Worm (Caenorhabditis elegans) whole organism, mixed stage, embryonic: ENCODE data around the gene F15E6.6.
A peak's percentile ranks its signal among the peaks of the same experiment; 100 is the strongest.

Experiments
- M03D4.4 ChIP-seq: sonication (generic microtip); optimal IDR thresholded peaks from 2 replicates; lab custom pipeline; 2017; ENCODE audit warnings: mild to moderate bottlenecking, missing genetic modification characterization, missing compliant biosample characterization
- bed-3 ChIP-seq: fragments of 200-800 bp; sonication (Bioruptor generic); optimal IDR thresholded peaks from 3 replicates; lab custom pipeline; 2018; ENCODE audit warnings: mild to moderate bottlenecking, missing genetic modification characterization, moderate library complexity, missing compliant biosample characterization
- blmp-1 ChIP-seq: fragments of 150-350 bp; optimal IDR thresholded peaks from 2 replicates; lab custom pipeline; 2014; ENCODE audit warnings: missing biosample characterization, missing genetic modification characterization
- ceh-39 ChIP-seq: fragments of 150-350 bp; optimal IDR thresholded peaks from 2 replicates; lab custom pipeline; 2014; ENCODE audit warnings: missing biosample characterization, missing genetic modification characterization
- ceh-43 ChIP-seq: fragments of 200-800 bp; sonication (Bioruptor generic); optimal IDR thresholded peaks from 2 replicates; lab custom pipeline; 2018; ENCODE audit warnings: mild to moderate bottlenecking, missing genetic modification characterization, moderate library complexity, missing compliant biosample characterization
- ceh-83 ChIP-seq: fragments of 200-800 bp; sonication (Bioruptor generic); optimal IDR thresholded peaks from 2 replicates; lab custom pipeline; 2018; ENCODE audit warnings: mild to moderate bottlenecking, missing genetic modification characterization, missing compliant biosample characterization
- ces-1 ChIP-seq: fragments of 150-350 bp; optimal IDR thresholded peaks from 2 replicates; lab custom pipeline; 2014; ENCODE audit warnings: missing biosample characterization, missing genetic modification reagents, missing genetic modification characterization
- cnd-1 ChIP-seq: fragments of 200-800 bp; sonication (Bioruptor generic); optimal IDR thresholded peaks from 2 replicates; lab custom pipeline; 2018; ENCODE audit warnings: mild to moderate bottlenecking, missing genetic modification characterization, missing compliant biosample characterization
- drap-1 ChIP-seq: fragments of 200-800 bp; sonication (Bioruptor generic); optimal IDR thresholded peaks from 3 replicates; lab custom pipeline; 2018; ENCODE audit warnings: mild to moderate bottlenecking, missing genetic modification characterization, missing compliant biosample characterization
- elt-1 ChIP-seq: sonication (generic microtip); optimal IDR thresholded peaks from 2 replicates; lab custom pipeline; 2017; ENCODE audit warnings: missing genetic modification characterization, mild to moderate bottlenecking, missing compliant biosample characterization, antibody characterized with exemption, moderate library complexity, borderline replicate concordance; ENCODE audit not compliant: insufficient read depth
- elt-3 ChIP-seq: fragments of 150-350 bp; optimal IDR thresholded peaks from 2 replicates; lab custom pipeline; 2014; ENCODE audit warnings: missing biosample characterization, missing genetic modification characterization
- flh-1 ChIP-seq: fragments of 200-800 bp; sonication (Bioruptor generic); optimal IDR thresholded peaks from 2 replicates; lab custom pipeline; 2018; ENCODE audit warnings: mild to moderate bottlenecking, missing genetic modification characterization, moderate library complexity, missing compliant biosample characterization
- ham-2 ChIP-seq: fragments of 200-800 bp; sonication (Bioruptor generic); optimal IDR thresholded peaks from 2 replicates; lab custom pipeline; 2018; ENCODE audit warnings: mild to moderate bottlenecking, missing genetic modification characterization, missing compliant biosample characterization
- hlh-1 ChIP-seq: fragments of 150-350 bp; optimal IDR thresholded peaks from 2 replicates; lab custom pipeline; 2014; ENCODE audit warnings: missing biosample characterization, missing genetic modification reagents, missing genetic modification characterization
- lin-13 ChIP-seq: fragments of 150-350 bp; optimal IDR thresholded peaks from 2 replicates; lab custom pipeline; 2014; ENCODE audit warnings: missing biosample characterization, missing genetic modification characterization
- lin-32 ChIP-seq: fragments of 200-800 bp; sonication (Bioruptor generic); optimal IDR thresholded peaks from 2 replicates; lab custom pipeline; 2018; ENCODE audit warnings: mild to moderate bottlenecking, missing genetic modification characterization, missing compliant biosample characterization
- lsy-2 ChIP-seq: fragments of 150-350 bp; optimal IDR thresholded peaks from 2 replicates; lab custom pipeline; 2014; ENCODE audit warnings: missing biosample characterization, missing genetic modification characterization
- mab-5 ChIP-seq: fragments of 150-350 bp; optimal IDR thresholded peaks from 2 replicates; lab custom pipeline; 2014; ENCODE audit warnings: missing biosample characterization, missing genetic modification characterization
- mep-1 ChIP-seq: fragments of 150-350 bp; optimal IDR thresholded peaks from 2 replicates; lab custom pipeline; 2017; ENCODE audit warnings: missing biosample characterization, missing genetic modification reagents, missing genetic modification characterization, inconsistent platforms
- mls-2 ChIP-seq: sonication (generic microtip); optimal IDR thresholded peaks from 2 replicates; lab custom pipeline; 2016; ENCODE audit warnings: mild to moderate bottlenecking, missing genetic modification characterization, moderate library complexity, missing compliant biosample characterization
- nhr-12 ChIP-seq: fragments of 150-350 bp; optimal IDR thresholded peaks from 2 replicates; lab custom pipeline; 2014; ENCODE audit warnings: missing biosample characterization, missing genetic modification characterization
- nhr-2 ChIP-seq: fragments of 150-350 bp; optimal IDR thresholded peaks from 2 replicates; lab custom pipeline; 2014; ENCODE audit warnings: missing biosample characterization, missing genetic modification characterization
- nhr-237 ChIP-seq: fragments of 150-350 bp; optimal IDR thresholded peaks from 2 replicates; lab custom pipeline; 2014; ENCODE audit warnings: missing biosample characterization, missing genetic modification characterization
- nhr-28 ChIP-seq: fragments of 150-350 bp; optimal IDR thresholded peaks from 2 replicates; lab custom pipeline; 2014; ENCODE audit warnings: missing biosample characterization, missing genetic modification characterization
- nhr-76 ChIP-seq: sonication (generic microtip); optimal IDR thresholded peaks from 2 replicates; lab custom pipeline; 2017; ENCODE audit warnings: missing biosample characterization, missing genetic modification characterization
- pha-4 ChIP-seq: fragments of 150-350 bp; optimal IDR thresholded peaks from 2 replicates; lab custom pipeline; 2018; ENCODE audit warnings: missing biosample characterization, missing genetic modification reagents, missing genetic modification characterization
- sem-2 ChIP-seq: fragments of 200-800 bp; sonication (Bioruptor generic); optimal IDR thresholded peaks from 2 replicates; lab custom pipeline; 2018; ENCODE audit warnings: mild to moderate bottlenecking, missing genetic modification characterization, missing compliant biosample characterization
- snpc-4 ChIP-seq: fragments of 150-350 bp; optimal IDR thresholded peaks from 2 replicates; lab custom pipeline; 2014; ENCODE audit warnings: missing biosample characterization, missing genetic modification characterization
- sptf-1 ChIP-seq: sonication (generic microtip); optimal IDR thresholded peaks from 2 replicates; lab custom pipeline; 2017; ENCODE audit warnings: mild to moderate bottlenecking, missing genetic modification characterization, moderate library complexity, missing compliant biosample characterization
- tbx-8 ChIP-seq: fragments of 200-800 bp; sonication (Bioruptor generic); optimal IDR thresholded peaks from 2 replicates; lab custom pipeline; 2018; ENCODE audit warnings: mild to moderate bottlenecking, missing genetic modification characterization, moderate library complexity, missing compliant biosample characterization
- unc-120 ChIP-seq: sonication (generic microtip); optimal IDR thresholded peaks from 2 replicates; lab custom pipeline; 2017; ENCODE audit warnings: missing genetic modification characterization, missing compliant biosample characterization; ENCODE audit not compliant: poor library complexity, severe bottlenecking
- unc-39 ChIP-seq: fragments of 150-350 bp; optimal IDR thresholded peaks from 2 replicates; lab custom pipeline; 2014; ENCODE audit warnings: missing biosample characterization, missing genetic modification characterization
- unc-62 ChIP-seq: fragments of 150-350 bp; optimal IDR thresholded peaks from 2 replicates; lab custom pipeline; 2014; ENCODE audit warnings: missing biosample characterization, missing genetic modification reagents, missing genetic modification characterization
- zip-8 ChIP-seq: fragments of 150-350 bp; optimal IDR thresholded peaks from 2 replicates; lab custom pipeline; 2014; ENCODE audit warnings: missing biosample characterization, missing genetic modification characterization
- ztf-11 ChIP-seq: fragments of 150-350 bp; optimal IDR thresholded peaks from 2 replicates; lab custom pipeline; 2014; ENCODE audit warnings: missing biosample characterization, missing genetic modification characterization

F15E6.6 gene

DNA sequence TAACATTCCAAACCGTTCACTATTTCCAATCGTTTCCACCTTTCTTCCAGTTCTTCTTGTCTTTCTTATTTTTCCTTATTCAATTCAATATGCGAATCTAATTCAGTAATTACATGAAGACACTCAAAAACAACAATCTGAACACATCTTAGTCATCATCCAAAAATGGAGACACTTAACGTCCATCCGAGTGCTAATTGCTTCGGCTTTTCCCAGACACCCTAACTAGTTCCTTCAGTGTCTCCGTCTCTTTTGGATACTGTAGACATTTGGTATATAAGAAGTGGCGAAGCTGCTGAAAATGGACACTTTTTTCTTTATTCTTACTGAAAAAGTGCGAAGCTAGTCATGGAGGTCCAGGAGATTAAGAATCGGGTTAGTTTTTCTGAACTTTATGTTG lies 20.9 kb downstream of the F15E6.6 start, which contains the start of gene col-33:
TSS of gene col-33 (plus strand) at position 301 of the 400 bp plus-strand sequence.
- no peak for TF ChIP-seq ceh-39
- no peak for TF ChIP-seq zip-8
- TF ChIP-seq bed-3 (GFP tag; lab: Kevin White, UChicago), result no peak
- no peak for TF ChIP-seq blmp-1 (tag; lab: Kevin White, UChicago)

DNA sequence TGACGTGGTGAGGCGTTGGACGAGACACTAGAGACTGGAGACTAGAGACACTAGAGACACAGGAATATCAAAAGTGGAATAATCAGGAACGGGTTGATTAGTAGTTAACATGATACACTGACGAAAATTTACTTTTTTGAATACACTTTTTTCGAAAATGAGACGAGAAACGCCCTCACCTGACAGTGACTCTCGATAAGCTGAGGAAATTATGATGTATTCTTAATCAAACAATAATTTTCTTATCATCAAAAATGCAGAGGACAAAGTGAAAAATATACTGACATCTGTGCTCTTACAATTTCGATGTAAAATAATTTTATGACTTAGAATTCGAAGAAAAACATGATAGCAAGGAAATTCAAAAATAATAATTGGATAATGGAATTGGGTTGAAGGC lies 24.5 kb downstream of the F15E6.6 start:
- TF ChIP-seq ces-1 (GFP tag; lab: Kevin White, UChicago) (no peak), sptf-1 (tag; lab: Kevin White, UChicago) (no peak), mls-2 (no peak), mab-5 (tag; lab: Kevin White, UChicago) (no peak), unc-39 (tag; lab: Kevin White, UChicago) (no peak), elt-1 (tag; lab: Kevin White, UChicago) (no peak), ztf-11 (tag; lab: Kevin White, UChicago) (no peak)

DNA sequence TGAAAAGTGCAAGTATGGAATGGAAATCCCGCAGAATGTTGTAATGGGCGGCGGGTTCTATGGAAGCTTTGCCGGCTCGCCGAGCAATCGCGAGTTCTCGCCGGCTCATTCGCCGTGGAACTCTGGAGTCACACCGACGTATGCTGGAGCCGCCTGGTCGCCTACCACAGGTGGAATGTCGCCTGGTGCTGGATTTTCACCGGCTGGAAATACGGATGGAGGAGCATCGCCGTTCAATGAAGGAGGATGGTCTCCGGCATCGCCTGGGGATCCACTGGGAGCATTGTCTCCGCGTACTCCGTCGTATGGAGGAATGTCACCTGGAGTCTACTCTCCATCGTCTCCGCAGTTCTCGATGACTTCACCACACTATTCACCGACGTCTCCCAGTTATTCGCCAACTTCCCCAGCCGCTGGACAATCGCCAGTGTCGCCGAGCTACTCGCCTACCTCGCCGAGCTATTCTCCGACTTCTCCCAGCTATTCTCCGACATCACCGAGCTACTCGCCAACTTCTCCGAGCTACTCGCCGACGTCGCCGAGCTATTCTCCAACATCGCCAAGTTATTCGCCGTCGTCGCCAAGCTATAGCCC lies 28.8 kb downstream of the F15E6.6 start:
- TF ChIP-seq tbx-8 (GFP tag; lab: Kevin White, UChicago) (no peak), lin-32 (GFP tag; lab: Kevin White, UChicago) (no peak), hlh-1 (no peak), nhr-2 (tag; lab: Kevin White, UChicago) (no peak), ztf-11 (tag; lab: Kevin White, UChicago) (no peak), elt-1 (tag; lab: Kevin White, UChicago) (no peak), nhr-76 (no peak), lsy-2 (tag; lab: Kevin White, UChicago) (no peak), ces-1 (GFP tag; lab: Kevin White, UChicago) (no peak), ham-2 (no peak), ceh-83 (GFP tag; lab: Kevin White, UChicago) (no peak), mab-5 (tag; lab: Kevin White, UChicago) (no peak), unc-62 (GFP tag; lab: Kevin White, UChicago) (no peak)
- TF ChIP-seq, all 35 proteins: peak for 0

DNA sequence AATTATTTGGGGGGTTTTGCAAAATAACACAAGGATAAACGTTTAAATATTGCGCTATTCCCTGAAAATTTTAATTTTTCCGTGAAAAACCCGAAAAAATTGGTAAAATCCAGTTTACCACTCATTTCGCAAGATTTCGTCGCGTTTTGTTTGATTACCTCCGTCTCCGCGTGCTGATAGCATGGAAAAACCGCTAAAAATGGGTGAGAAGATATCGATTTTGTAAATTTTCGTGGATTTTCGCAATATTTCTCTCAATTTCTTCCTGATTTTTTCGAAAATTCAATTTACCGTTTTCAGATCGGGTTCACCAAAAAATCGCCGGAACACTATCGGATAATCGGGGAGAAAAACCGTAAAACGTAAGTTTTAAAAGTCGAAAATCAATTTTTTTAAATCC lies 36.1 kb downstream of the F15E6.6 start, which contains the start of gene ama-1:
TSS of gene ama-1 (plus strand) at position 301 of the 400 bp plus-strand sequence.
- no peak for TF ChIP-seq mep-1 (tag; lab: Kevin White, UChicago)
- TF ChIP-seq, all 35 proteins: peak for 0

DNA sequence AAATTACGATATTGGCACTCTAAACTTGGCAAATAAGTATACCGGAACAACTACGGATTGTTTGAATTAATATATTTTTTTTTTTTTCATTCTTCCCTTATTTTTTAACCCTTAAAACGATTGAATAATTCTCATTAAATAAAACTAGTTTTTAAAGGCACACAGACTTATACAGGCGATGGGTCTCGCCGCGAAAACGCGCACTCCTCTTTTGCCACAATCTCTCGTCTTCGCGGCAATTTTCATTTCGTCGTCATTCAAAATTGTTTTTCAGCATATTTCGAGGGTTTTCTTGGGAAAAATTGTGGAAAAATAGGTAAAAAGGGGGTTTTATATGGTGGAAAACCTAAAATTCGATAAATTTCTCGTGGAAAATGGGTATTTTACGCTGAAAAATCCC lies 36.6 kb downstream of the F15E6.6 start:
- TF ChIP-seq zip-8 (no peak), unc-62 (GFP tag; lab: Kevin White, UChicago) (no peak), unc-120 (tag; lab: Kevin White, UChicago) (peak; percentile 42), ham-2 (no peak), drap-1 (no peak), ztf-11 (tag; lab: Kevin White, UChicago) (no peak), elt-3 (tag; lab: Kevin White, UChicago) (no peak), nhr-28 (tag; lab: Kevin White, UChicago) (no peak), sem-2 (GFP tag; lab: Kevin White, UChicago) (no peak), lsy-2 (tag; lab: Kevin White, UChicago) (peak; percentile 70), nhr-237 (tag; lab: Kevin White, UChicago) (no peak), ceh-39 (peak; percentile 3), mab-5 (tag; lab: Kevin White, UChicago) (no peak), cnd-1 (tag; lab: Kevin White, UChicago) (no peak), unc-39 (tag; lab: Kevin White, UChicago) (no peak), ceh-43 (GFP tag; lab: Kevin White, UChicago) (no peak), pha-4 (tag; lab: Kevin White, UChicago) (peak; percentile 31), nhr-76 (no peak), elt-1 (tag; lab: Kevin White, UChicago) (no peak), mls-2 (no peak), flh-1 (no peak), hlh-1 (no peak), ces-1 (GFP tag; lab: Kevin White, UChicago) (peak; percentile 68), M03D4.4 (tag; lab: Kevin White, UChicago) (no peak), sptf-1 (tag; lab: Kevin White, UChicago) (peak; percentile 29), tbx-8 (GFP tag; lab: Kevin White, UChicago) (no peak), lin-32 (GFP tag; lab: Kevin White, UChicago) (no peak), blmp-1 (tag; lab: Kevin White, UChicago) (no peak), nhr-12 (tag; lab: Kevin White, UChicago) (no peak), mep-1 (tag; lab: Kevin White, UChicago) (peak; percentile 32), nhr-2 (tag; lab: Kevin White, UChicago) (no peak), ceh-83 (GFP tag; lab: Kevin White, UChicago) (no peak), snpc-4 (tag; lab: Kevin White, UChicago) (no peak), lin-13 (tag; lab: Kevin White, UChicago) (peak; percentile 15), bed-3 (GFP tag; lab: Kevin White, UChicago) (no peak)
- TF ChIP-seq, all 35 proteins: peak for 8
